Worm (Caenorhabditis elegans) whole organism, L4 larva: ENCODE data around the gene C07B5.8.
A peak's percentile ranks its signal among the peaks of the same experiment; 100 is the strongest.

Experiments
- F10B5.3 ChIP-seq: sonication (generic microtip); optimal IDR thresholded peaks from 2 replicates; lab custom pipeline; 2016; ENCODE audit warnings: mild to moderate bottlenecking, missing genetic modification characterization, missing compliant biosample characterization
- Y5F2A.4 ChIP-seq: fragments of 200-800 bp; sonication (Bioruptor generic); optimal IDR thresholded peaks from 2 replicates; lab custom pipeline; 2018; ENCODE audit warnings: mild to moderate bottlenecking, missing genetic modification characterization, missing compliant biosample characterization
- aha-1 ChIP-seq: fragments of 150-350 bp; peaks from one replicate; lab custom pipeline; 2014; ENCODE audit warnings: missing biosample characterization, missing genetic modification characterization
- ceh-20 ChIP-seq: fragments of 200-800 bp; sonication (Bioruptor generic); IDR thresholded peaks from 2 replicates; pipeline ENCODE4 v1.3.6; 2022; ENCODE audit warnings: missing genetic modification reagents, missing genetic modification characterization, missing compliant biosample characterization
- ceh-28 ChIP-seq: fragments of 150-350 bp; optimal IDR thresholded peaks from 2 replicates; lab custom pipeline; 2014; ENCODE audit warnings: missing biosample characterization, missing genetic modification reagents, missing genetic modification characterization
- ceh-32 ChIP-seq: sonication (generic microtip); optimal IDR thresholded peaks from 2 replicates; lab custom pipeline; 2016; ENCODE audit warnings: mild to moderate bottlenecking, missing genetic modification characterization, missing compliant biosample characterization; ENCODE audit not compliant: poor library complexity
- ceh-62 ChIP-seq: sonication (generic microtip); optimal IDR thresholded peaks from 2 replicates; lab custom pipeline; 2017; ENCODE audit warnings: missing biosample characterization, missing genetic modification characterization
- ceh-82 ChIP-seq: sonication (generic microtip); optimal IDR thresholded peaks from 2 replicates; lab custom pipeline; 2017; ENCODE audit warnings: missing biosample characterization, missing genetic modification characterization
- ces-1 ChIP-seq: fragments of 150-350 bp; sonication (generic microtip); optimal IDR thresholded peaks from 4 replicates; lab custom pipeline; 2014; ENCODE audit warnings: missing biosample characterization, missing genetic modification reagents, missing genetic modification characterization
- ctbp-1 ChIP-seq: fragments of 200-800 bp; sonication (Bioruptor generic); IDR thresholded peaks from 2 replicates; pipeline ENCODE4 v1.3.6; 2022; ENCODE audit warnings: missing genetic modification reagents, missing genetic modification characterization, missing compliant biosample characterization
- daf-16 ChIP-seq, 3 experiments: sonication (generic microtip); optimal IDR thresholded peaks; 2 replicates each; lab custom pipeline; 2016 to 2017; ENCODE audit warnings: missing genetic modification characterization in 3 of 3, missing genetic modification reagents in 3 of 3, mild to moderate bottlenecking in 2 of 3, missing compliant biosample characterization in 2 of 3, missing biosample characterization in 1 of 3, moderate library complexity in 1 of 3
- daf-8 ChIP-seq: fragments of 200-800 bp; sonication (Bioruptor generic); IDR thresholded peaks from 2 replicates; pipeline ENCODE4 v1.3.6; 2022; ENCODE audit warnings: missing genetic modification characterization, missing compliant biosample characterization
- dmd-6 ChIP-seq: fragments of 200-800 bp; sonication (Bioruptor generic); IDR thresholded peaks from 2 replicates; pipeline ENCODE4 v1.3.6; 2022; ENCODE audit warnings: missing genetic modification reagents, missing genetic modification characterization, missing compliant biosample characterization
- dpl-1 ChIP-seq: fragments of 150-350 bp; optimal IDR thresholded peaks from 2 replicates; lab custom pipeline; 2014; ENCODE audit warnings: missing biosample characterization, missing genetic modification reagents, missing genetic modification characterization
- duxl-1 ChIP-seq: sonication (generic microtip); optimal IDR thresholded peaks from 2 replicates; lab custom pipeline; 2016; ENCODE audit warnings: mild to moderate bottlenecking, missing genetic modification characterization, moderate library complexity, missing compliant biosample characterization; ENCODE audit not compliant: poor library complexity
- dve-1 ChIP-seq: sonication (generic microtip); optimal IDR thresholded peaks from 2 replicates; lab custom pipeline; 2017; ENCODE audit warnings: antibody characterized with exemption, mild to moderate bottlenecking, missing genetic modification characterization, missing compliant biosample characterization; ENCODE audit not compliant: insufficient read depth
- fos-1 ChIP-seq: fragments of 150-350 bp; optimal IDR thresholded peaks from 2 replicates; lab custom pipeline; 2014; ENCODE audit warnings: missing biosample characterization, missing genetic modification characterization
- hif-1 ChIP-seq, 2 experiments: sonication (generic microtip); optimal IDR thresholded peaks; 2 replicates each; lab custom pipeline; 2016 to 2017; ENCODE audit warnings: missing compliant biosample characterization in 2 of 2, missing genetic modification characterization in 2 of 2, missing genetic modification reagents in 2 of 2, missing genotype in 2 of 2, mild to moderate bottlenecking in 1 of 2
- hlh-11 ChIP-seq: fragments of 200-800 bp; sonication (Bioruptor generic); optimal IDR thresholded peaks from 2 replicates; lab custom pipeline; 2018; ENCODE audit warnings: mild to moderate bottlenecking, missing genetic modification characterization, missing compliant biosample characterization
- hlh-30 ChIP-seq: sonication (generic microtip); optimal IDR thresholded peaks from 2 replicates; lab custom pipeline; 2017; ENCODE audit warnings: antibody characterized with exemption, mild to moderate bottlenecking, missing genetic modification characterization, missing compliant biosample characterization; ENCODE audit not compliant: insufficient read depth
- jun-1 ChIP-seq: fragments of 150-350 bp; optimal IDR thresholded peaks from 2 replicates; lab custom pipeline; 2014; ENCODE audit warnings: missing biosample characterization, missing genetic modification reagents, missing genetic modification characterization
- lin-1 ChIP-seq: fragments of 200-800 bp; sonication (Bioruptor generic); IDR thresholded peaks from 2 replicates; pipeline ENCODE4 v1.3.6; 2022; ENCODE audit warnings: missing genetic modification reagents, missing genetic modification characterization, missing compliant biosample characterization
- lin-29 ChIP-seq: fragments of 200-800 bp; sonication (Bioruptor generic); IDR thresholded peaks from 2 replicates; pipeline ENCODE4 v1.3.6; 2022; ENCODE audit warnings: missing genetic modification reagents, missing genetic modification characterization, missing compliant biosample characterization
- lsy-2 ChIP-seq, 2 experiments: fragments of 150-350 bp in 1 of 2; sonication (generic microtip) in 1 of 2; optimal IDR thresholded peaks; 2 replicates each; lab custom pipeline; 2014 to 2017; ENCODE audit warnings: missing biosample characterization in 2 of 2, missing genetic modification characterization in 2 of 2
- mdl-1 ChIP-seq, 2 experiments: fragments of 150-350 bp in 1 of 2; sonication (generic microtip) in 1 of 2; optimal IDR thresholded peaks; 2 replicates each; lab custom pipeline; 2014 to 2017; ENCODE audit warnings: missing biosample characterization in 2 of 2, missing genetic modification characterization in 2 of 2
- mdt-29 ChIP-seq: fragments of 200-800 bp; sonication (Bioruptor generic); IDR thresholded peaks from 2 replicates; pipeline ENCODE4 v1.3.6; 2022; ENCODE audit warnings: missing genetic modification reagents, missing genetic modification characterization, missing compliant biosample characterization
- mep-1 ChIP-seq: fragments of 150-350 bp; sonication (generic microtip); optimal IDR thresholded peaks from 3 replicates; lab custom pipeline; 2014; ENCODE audit warnings: missing biosample characterization, missing genetic modification characterization
- mes-2 ChIP-seq: sonication (generic microtip); optimal IDR thresholded peaks from 2 replicates; lab custom pipeline; 2016; ENCODE audit warnings: missing genotype, mild to moderate bottlenecking, missing genetic modification characterization, missing compliant biosample characterization; ENCODE audit not compliant: poor library complexity, severe bottlenecking
- mxl-3 ChIP-seq: fragments of 200-800 bp; sonication (Bioruptor generic); optimal IDR thresholded peaks from 2 replicates; lab custom pipeline; 2018; ENCODE audit warnings: mild to moderate bottlenecking, missing genetic modification characterization, missing compliant biosample characterization
- nhr-10 ChIP-seq: fragments of 150-350 bp; optimal IDR thresholded peaks from 2 replicates; lab custom pipeline; 2014; ENCODE audit warnings: missing biosample characterization, missing genetic modification characterization
- nhr-11 ChIP-seq: fragments of 150-350 bp; optimal IDR thresholded peaks from 2 replicates; lab custom pipeline; 2014; ENCODE audit warnings: missing biosample characterization, missing genetic modification characterization
- nhr-111 ChIP-seq: fragments of 200-800 bp; sonication (Bioruptor generic); optimal IDR thresholded peaks from 2 replicates; lab custom pipeline; 2018; ENCODE audit warnings: mild to moderate bottlenecking, missing genetic modification characterization, missing compliant biosample characterization
- nhr-25 ChIP-seq: sonication (generic microtip); optimal IDR thresholded peaks from 2 replicates; lab custom pipeline; 2017; ENCODE audit warnings: missing genetic modification characterization, mild to moderate bottlenecking, missing compliant biosample characterization, antibody characterized with exemption, moderate library complexity, borderline replicate concordance; ENCODE audit not compliant: insufficient read depth
- nhr-28 ChIP-seq: fragments of 150-350 bp; optimal IDR thresholded peaks from 2 replicates; lab custom pipeline; 2014; ENCODE audit warnings: missing biosample characterization, missing genetic modification characterization
- nhr-41 ChIP-seq: fragments of 200-800 bp; sonication (Bioruptor generic); IDR thresholded peaks from 2 replicates; pipeline ENCODE4 v1.3.6; 2022; ENCODE audit warnings: missing genetic modification reagents, missing genetic modification characterization, missing compliant biosample characterization
- nhr-48 ChIP-seq: sonication (generic microtip); optimal IDR thresholded peaks from 2 replicates; lab custom pipeline; 2016; ENCODE audit warnings: mild to moderate bottlenecking, missing genetic modification characterization, missing compliant biosample characterization
- nhr-77 ChIP-seq: fragments of 150-350 bp; optimal IDR thresholded peaks from 2 replicates; lab custom pipeline; 2014; ENCODE audit warnings: missing biosample characterization, missing genetic modification characterization
- pqm-1 ChIP-seq: sonication (generic microtip); optimal IDR thresholded peaks from 2 replicates; lab custom pipeline; 2017; ENCODE audit warnings: missing biosample characterization, missing genetic modification characterization
- skn-1 ChIP-seq: fragments of 150-350 bp; optimal IDR thresholded peaks from 2 replicates; lab custom pipeline; 2014; ENCODE audit warnings: missing biosample characterization, missing genetic modification characterization
- unc-39 ChIP-seq: sonication (generic microtip); optimal IDR thresholded peaks from 2 replicates; lab custom pipeline; 2017; ENCODE audit warnings: missing biosample characterization, missing genetic modification characterization
- unc-62 ChIP-seq, 3 experiments: fragments of 150-350 bp in 1 of 3; sonication (generic microtip); optimal IDR thresholded peaks in 2 of 3; peaks in 1 of 3; 1 replicate in 1 of 3; 2 replicates in 2 of 3; lab custom pipeline; 2014 to 2017; ENCODE audit warnings: missing biosample characterization in 3 of 3, missing genetic modification characterization in 3 of 3, missing genetic modification reagents in 3 of 3, missing genotype in 1 of 3
- zip-11 ChIP-seq: fragments of 200-800 bp; sonication (Bioruptor generic); IDR thresholded peaks from 2 replicates; pipeline ENCODE4 v1.3.6; 2022; ENCODE audit warnings: missing genetic modification characterization, missing compliant biosample characterization
- ztf-7 ChIP-seq: fragments of 150-350 bp; optimal IDR thresholded peaks from 2 replicates; lab custom pipeline; 2014; ENCODE audit warnings: missing biosample characterization, missing genetic modification characterization

The C07B5.8 gene

DNA sequence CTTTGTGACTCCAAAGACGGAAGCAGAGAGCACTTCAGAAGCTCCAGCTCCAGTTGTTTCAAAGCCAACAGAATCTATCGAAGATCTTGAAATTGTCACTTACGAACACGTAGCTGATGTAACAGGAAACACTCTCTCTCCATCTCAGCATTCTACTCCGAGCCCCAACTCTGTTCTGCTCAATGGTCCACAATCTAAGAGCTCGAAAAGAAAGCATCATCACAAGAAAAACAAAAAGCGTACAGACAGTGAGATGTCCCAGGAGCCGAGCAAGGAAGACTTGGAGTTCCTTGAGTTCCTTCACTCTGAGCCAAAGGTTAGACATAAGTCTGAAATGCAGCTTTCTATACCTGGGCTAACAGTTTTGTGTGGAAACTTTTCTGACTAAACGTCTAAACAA is 19.5 kb upstream of the C07B5.8 start:
- TF ChIP-seq daf-16 (GFP tag; optimal IDR thresholded peaks at IDR 0.05; lab: Kevin White, UChicago) (no peak), daf-16 (tag; optimal IDR thresholded peaks at IDR 0.05; lab: Kevin White, UChicago) (no peak), aha-1 (tag; lab: Kevin White, UChicago) (peak; percentile 65), lin-1 (GFP tag; lab: Robert Waterston, UW) (no peak), ceh-82 (tag; lab: Kevin White, UChicago) (no peak)

- peak in 1 of 2 experiments; percentile 56 for TF ChIP-seq unc-62 (GFP tag; optimal IDR thresholded peaks at IDR 0.05 in 1 of 2; lab: Kevin White, UChicago)
- no peak for TF ChIP-seq unc-62 (tag; optimal IDR thresholded peaks at IDR 0.05; lab: Kevin White, UChicago)
- no peak for TF ChIP-seq lsy-2 (tag; optimal IDR thresholded peaks at IDR 0.05; lab: Kevin White, UChicago)
Measured at ce11 chrX:9555238-9555637, 18.7 kb upstream of the C07B5.8 start.

- TF ChIP-seq ceh-32 (tag; lab: Kevin White, UChicago) = no peak
- TF ChIP-seq zip-11 (GFP tag; lab: Robert Waterston, UW) = no peak
- TF ChIP-seq hlh-11 = peak; percentile 80
- TF ChIP-seq unc-62 (GFP tag; optimal IDR thresholded peaks at IDR 0.05 in 1 of 2; lab: Kevin White, UChicago) = peak in 1 of 2 experiments; percentile 88
- no peak for TF ChIP-seq unc-62 (tag; optimal IDR thresholded peaks at IDR 0.05; lab: Kevin White, UChicago)
- TF ChIP-seq nhr-28 (tag; lab: Kevin White, UChicago) = peak; percentile 98
- TF ChIP-seq lsy-2 (tag; optimal IDR thresholded peaks at IDR 0.05; lab: Kevin White, UChicago) = peak in 1 of 2 experiments; percentile 55
- TF ChIP-seq nhr-25 = peak; percentile 86
- no peak for TF ChIP-seq daf-16 (GFP tag; optimal IDR thresholded peaks at IDR 0.05; lab: Kevin White, UChicago)
- TF ChIP-seq daf-16 (tag; optimal IDR thresholded peaks at IDR 0.05; lab: Kevin White, UChicago) = peak; percentile 80
- TF ChIP-seq Y5F2A.4 = no peak
- TF ChIP-seq ztf-7 (tag; lab: Kevin White, UChicago) = no peak
- peak; percentile 37 for TF ChIP-seq mes-2 (tag; lab: Kevin White, UChicago)
- TF ChIP-seq pqm-1 (tag; lab: Kevin White, UChicago) = peak; percentile 79
- no peak for TF ChIP-seq ctbp-1 (GFP tag; lab: Robert Waterston, UW)
- no peak for TF ChIP-seq fos-1 (tag; lab: Kevin White, UChicago)
- peak; percentile 80 for TF ChIP-seq mxl-3 (GFP tag; lab: Kevin White, UChicago)
- peak; percentile 76 for TF ChIP-seq dve-1
- TF ChIP-seq dmd-6 (GFP tag; lab: Robert Waterston, UW) = peak; percentile 89
- TF ChIP-seq skn-1 (tag; lab: Kevin White, UChicago) = no peak
- TF ChIP-seq ceh-82 (tag; lab: Kevin White, UChicago) = no peak
- TF ChIP-seq nhr-77 (tag; lab: Kevin White, UChicago) = peak; percentile 83
- peak; percentile 81 for TF ChIP-seq hlh-30 (tag; lab: Kevin White, UChicago)
- TF ChIP-seq hif-1 (tag; optimal IDR thresholded peaks at IDR 0.05; lab: Kevin White, UChicago) = no peak
- no peak for TF ChIP-seq nhr-111
- TF ChIP-seq ces-1 (GFP tag; lab: Kevin White, UChicago) = no peak
- peak; percentile 10 for TF ChIP-seq dpl-1 (GFP tag; lab: Kevin White, UChicago)
- TF ChIP-seq unc-39 = no peak
- peak in 1 of 2 experiments; percentile 83 for TF ChIP-seq mdl-1 (tag; optimal IDR thresholded peaks at IDR 0.05; lab: Kevin White, UChicago)
- peak; percentile 94 for TF ChIP-seq aha-1 (tag; lab: Kevin White, UChicago)
- peak; percentile 6 for TF ChIP-seq nhr-10 (tag; lab: Kevin White, UChicago)
- peak; percentile 64 for TF ChIP-seq mep-1 (tag; lab: Kevin White, UChicago)
- no peak for TF ChIP-seq nhr-11 (tag; lab: Kevin White, UChicago)
Measured at ce11 chrX:9553095-9553494, 16.5 kb upstream of the C07B5.8 start.

DNA sequence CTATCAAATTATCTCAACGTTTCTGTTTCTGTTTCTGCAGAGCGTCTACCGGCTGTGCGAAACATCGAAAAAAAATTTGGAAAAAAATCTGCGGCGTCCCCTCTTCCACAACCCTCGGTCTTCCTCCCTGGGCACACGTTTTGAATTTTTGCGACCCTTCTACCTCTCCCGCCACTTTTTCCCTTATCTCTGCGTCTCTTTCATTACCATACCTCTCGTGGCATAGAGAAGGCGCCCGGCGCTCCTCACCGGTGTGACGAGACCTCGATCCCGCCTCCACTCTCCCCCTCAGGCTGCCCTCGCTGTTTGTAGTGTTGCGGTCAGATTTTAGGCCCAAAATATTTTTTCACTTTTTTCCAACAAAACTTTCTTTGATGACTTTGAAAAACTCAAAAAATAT is 15.8 kb upstream of the C07B5.8 start:
- TF ChIP-seq mdl-1 (tag; optimal IDR thresholded peaks at IDR 0.05; lab: Kevin White, UChicago) = peak; percentile 4 to 40
- no peak for TF ChIP-seq ceh-28 (tag; lab: Kevin White, UChicago)
- no peak for TF ChIP-seq hif-1 (tag; optimal IDR thresholded peaks at IDR 0.05; lab: Kevin White, UChicago)
- no peak for TF ChIP-seq mdt-29 (GFP tag; lab: Robert Waterston, UW)
- no peak for TF ChIP-seq lin-29 (GFP tag; lab: Robert Waterston, UW)
- TF ChIP-seq ces-1 (GFP tag; lab: Kevin White, UChicago) = no peak
- TF ChIP-seq ceh-20 = peak; percentile 40; the same call in 1 of the 2 replicates
- no peak for TF ChIP-seq duxl-1
- TF ChIP-seq daf-16 (GFP tag; optimal IDR thresholded peaks at IDR 0.05; lab: Kevin White, UChicago) = no peak
- peak; percentile 53 for TF ChIP-seq daf-16 (tag; optimal IDR thresholded peaks at IDR 0.05; lab: Kevin White, UChicago)
- no peak for TF ChIP-seq nhr-41 (GFP tag; lab: Robert Waterston, UW)
- TF ChIP-seq ceh-62 = no peak
- TF ChIP-seq daf-8 (GFP tag; lab: Robert Waterston, UW) = no peak
- TF ChIP-seq jun-1 = no peak
- no peak for TF ChIP-seq F10B5.3
- TF ChIP-seq nhr-111 = no peak
- TF ChIP-seq nhr-48 (tag; lab: Kevin White, UChicago) = peak; percentile 2
